Fruit fly (Drosophila melanogaster) whole organism, prepupa: Measurements from ENCODE around the gene CG9240.

Source experiments
- Blimp-1 ChIP-seq: fragments of 200-800 bp; sonication (Bioruptor generic); optimal IDR thresholded peaks from 3 replicates; lab custom pipeline; 2017; ENCODE audit warnings: missing biosample characterization, missing genetic modification characterization, mild to moderate bottlenecking, moderate library complexity, missing genetic modification reagents
- CG10631 ChIP-seq: fragments of 200-800 bp; sonication (Bioruptor generic); optimal IDR thresholded peaks from 2 replicates; lab custom pipeline; 2016; ENCODE audit warnings: missing biosample characterization, missing genetic modification characterization
- CG10669 ChIP-seq: fragments of 200-800 bp; sonication (Bioruptor generic); optimal IDR thresholded peaks from 3 replicates; lab custom pipeline; 2018; ENCODE audit warnings: missing biosample characterization, mild to moderate bottlenecking, missing genetic modification characterization, moderate library complexity
- CG11294 ChIP-seq: fragments of 200-800 bp; sonication (Bioruptor generic); IDR thresholded peaks from 2 replicates; pipeline ENCODE4 v1.3.6; 2022; ENCODE audit warnings: missing biosample characterization, missing genetic modification characterization
- CG11762 ChIP-seq: fragments of 200-800 bp; sonication (Bioruptor generic); optimal IDR thresholded peaks from 3 replicates; lab custom pipeline; 2016; ENCODE audit warnings: missing biosample characterization, missing genetic modification characterization; ENCODE audit not compliant: insufficient read depth
- CG11902 ChIP-seq: fragments of 200-800 bp; sonication (Bioruptor generic); optimal IDR thresholded peaks from 3 replicates; lab custom pipeline; 2016; ENCODE audit warnings: missing biosample characterization, missing genetic modification characterization
- CG15336 ChIP-seq: fragments of 200-800 bp; sonication (Bioruptor generic); IDR thresholded peaks from 2 replicates; pipeline ENCODE4 v1.3.6; 2022; ENCODE audit warnings: missing biosample characterization, missing genetic modification characterization
- CG1621 ChIP-seq: fragments of 200-800 bp; sonication (Bioruptor generic); optimal IDR thresholded peaks from 3 replicates; lab custom pipeline; 2018; ENCODE audit warnings: missing biosample characterization, mild to moderate bottlenecking, missing genetic modification characterization
- CG16779 ChIP-seq: fragments of 200-800 bp; sonication (Bioruptor generic); optimal IDR thresholded peaks from 3 replicates; lab custom pipeline; 2017; ENCODE audit warnings: missing biosample characterization, mild to moderate bottlenecking, missing genetic modification characterization
- CG31627 ChIP-seq: fragments of 200-800 bp; sonication (Bioruptor generic); optimal IDR thresholded peaks from 3 replicates; lab custom pipeline; 2016; ENCODE audit warnings: missing biosample characterization, missing genetic modification characterization
- CG32006 ChIP-seq: fragments of 200-800 bp; sonication (Bioruptor generic); optimal IDR thresholded peaks from 3 replicates; lab custom pipeline; 2017; ENCODE audit warnings: missing biosample characterization, mild to moderate bottlenecking, missing genetic modification characterization
- CG34406 ChIP-seq: fragments of 200-800 bp; sonication (Bioruptor generic); optimal IDR thresholded peaks from 3 replicates; lab custom pipeline; 2016; ENCODE audit warnings: missing biosample characterization, missing genetic modification characterization
- CG6163 ChIP-seq: fragments of 200-800 bp; sonication (Bioruptor generic); IDR thresholded peaks from 3 replicates; pipeline ENCODE4 v1.3.6; 2022; ENCODE audit warnings: missing biosample characterization, missing genetic modification characterization
- CG6276 ChIP-seq: fragments of 200-800 bp; sonication (Bioruptor generic); optimal IDR thresholded peaks from 2 replicates; lab custom pipeline; 2017; ENCODE audit warnings: missing biosample characterization, mild to moderate bottlenecking, missing genetic modification characterization
- CG6808 ChIP-seq: fragments of 200-800 bp; sonication (Bioruptor generic); optimal IDR thresholded peaks from 3 replicates; lab custom pipeline; 2017; ENCODE audit warnings: missing biosample characterization, missing genetic modification characterization, mild to moderate bottlenecking, moderate library complexity, missing genetic modification reagents
- CG6854 ChIP-seq: fragments of 200-800 bp; sonication (Bioruptor generic); optimal IDR thresholded peaks from 2 replicates; lab custom pipeline; 2017; ENCODE audit warnings: missing biosample characterization, mild to moderate bottlenecking, missing genetic modification characterization
- CG7368 ChIP-seq: fragments of 200-800 bp; sonication (Bioruptor generic); optimal IDR thresholded peaks from 3 replicates; lab custom pipeline; 2016; ENCODE audit warnings: missing biosample characterization, missing genetic modification characterization
- CG8119 ChIP-seq: fragments of 200-800 bp; sonication (Bioruptor generic); IDR thresholded peaks from 3 replicates; pipeline ENCODE4 v1.3.6; 2022; ENCODE audit warnings: missing biosample characterization, missing genetic modification characterization
- CG8319 ChIP-seq: fragments of 200-800 bp; sonication (Bioruptor generic); optimal IDR thresholded peaks from 3 replicates; lab custom pipeline; 2016; ENCODE audit warnings: missing biosample characterization, missing genetic modification characterization
- CG8632 ChIP-seq: fragments of 200-800 bp; sonication (Bioruptor generic); optimal IDR thresholded peaks from 3 replicates; lab custom pipeline; 2016; ENCODE audit warnings: missing biosample characterization, missing genetic modification characterization
- CG9139 ChIP-seq: fragments of 200-800 bp; sonication (Bioruptor generic); optimal IDR thresholded peaks from 3 replicates; lab custom pipeline; 2017; ENCODE audit warnings: missing biosample characterization, mild to moderate bottlenecking, missing genetic modification characterization
- Eip75B ChIP-seq: fragments of 200-800 bp; sonication (Bioruptor generic); optimal IDR thresholded peaks from 3 replicates; lab custom pipeline; 2016; ENCODE audit warnings: missing biosample characterization, missing genetic modification characterization
- Eip78C ChIP-seq: fragments of 200-800 bp; sonication (Bioruptor generic); peaks from one replicate; lab custom pipeline; 2016; ENCODE audit warnings: missing biosample characterization, missing genetic modification characterization
- Eip93F ChIP-seq: fragments of 200-800 bp; sonication (Bioruptor generic); optimal IDR thresholded peaks from 2 replicates; lab custom pipeline; 2016; ENCODE audit warnings: missing biosample characterization, mild to moderate bottlenecking, missing genetic modification characterization
- Gug ChIP-seq: fragments of 200-800 bp; sonication (Bioruptor generic); IDR thresholded peaks from 2 replicates; pipeline ENCODE4 v1.3.6; 2022; ENCODE audit warnings: missing biosample characterization, missing genetic modification characterization
- Hr38 ChIP-seq: sonication (Bioruptor generic); optimal IDR thresholded peaks from 2 replicates; lab custom pipeline; 2016; ENCODE audit warnings: missing biosample characterization, missing genetic modification characterization
- Hr39 ChIP-seq: fragments of 200-800 bp; sonication (Bioruptor generic); optimal IDR thresholded peaks from 2 replicates; lab custom pipeline; 2016; ENCODE audit warnings: missing biosample characterization, missing genetic modification characterization
- Lpt ChIP-seq: fragments of 200-800 bp; sonication (Bioruptor generic); optimal IDR thresholded peaks from 3 replicates; lab custom pipeline; 2016; ENCODE audit warnings: missing biosample characterization, missing genetic modification characterization
- Met ChIP-seq: fragments of 200-800 bp; sonication (Bioruptor generic); optimal IDR thresholded peaks from 3 replicates; lab custom pipeline; 2016; ENCODE audit warnings: missing biosample characterization, missing genetic modification characterization
- Smox ChIP-seq: fragments of 200-800 bp; sonication (Bioruptor generic); optimal IDR thresholded peaks from 3 replicates; lab custom pipeline; 2016; ENCODE audit warnings: missing biosample characterization, missing genetic modification characterization
- Sox102F ChIP-seq: fragments of 200-800 bp; sonication (Bioruptor generic); optimal IDR thresholded peaks from 2 replicates; lab custom pipeline; 2016; ENCODE audit warnings: missing biosample characterization, mild to moderate bottlenecking, missing genetic modification characterization
- Sox14 ChIP-seq: fragments of 200-800 bp; sonication (Bioruptor generic); optimal IDR thresholded peaks from 3 replicates; lab custom pipeline; 2016; ENCODE audit warnings: missing biosample characterization, missing genetic modification characterization
- Sox15 ChIP-seq: fragments of 200-800 bp; sonication (Bioruptor generic); optimal IDR thresholded peaks from 3 replicates; lab custom pipeline; 2016; ENCODE audit warnings: missing biosample characterization, missing genetic modification characterization
- achi ChIP-seq: fragments of 200-800 bp; sonication (Bioruptor generic); optimal IDR thresholded peaks from 3 replicates; lab custom pipeline; 2016; ENCODE audit warnings: missing biosample characterization, missing genetic modification characterization
- acj6 ChIP-seq: fragments of 200-800 bp; sonication (Bioruptor generic); optimal IDR thresholded peaks from 3 replicates; lab custom pipeline; 2016; ENCODE audit warnings: missing biosample characterization, missing genetic modification characterization
- cyc ChIP-seq: fragments of 200-800 bp; sonication (Bioruptor generic); optimal IDR thresholded peaks from 3 replicates; lab custom pipeline; 2016; ENCODE audit warnings: missing biosample characterization, missing genetic modification characterization
- dac ChIP-seq: fragments of 200-800 bp; sonication (Bioruptor generic); optimal IDR thresholded peaks from 2 replicates; lab custom pipeline; 2017; ENCODE audit warnings: missing biosample characterization, mild to moderate bottlenecking, missing genetic modification characterization
- eg ChIP-seq: fragments of 200-800 bp; sonication (Bioruptor generic); IDR thresholded peaks from 3 replicates; pipeline ENCODE4 v1.3.6; 2022; ENCODE audit warnings: missing biosample characterization, missing genetic modification characterization
- esn ChIP-seq: fragments of 200-800 bp; sonication (Bioruptor generic); optimal IDR thresholded peaks from 2 replicates; lab custom pipeline; 2016; ENCODE audit warnings: missing biosample characterization, mild to moderate bottlenecking, missing genetic modification characterization, moderate library complexity
- fd59A ChIP-seq: fragments of 200-800 bp; sonication (Bioruptor generic); optimal IDR thresholded peaks from 2 replicates; lab custom pipeline; 2017; ENCODE audit warnings: missing biosample characterization, mild to moderate bottlenecking, missing genetic modification characterization, missing genetic modification reagents
- fd85E ChIP-seq: fragments of 200-800 bp; sonication (Bioruptor generic); optimal IDR thresholded peaks from 3 replicates; lab custom pipeline; 2016; ENCODE audit warnings: missing biosample characterization, missing genetic modification characterization
- net ChIP-seq: fragments of 200-800 bp; sonication (Bioruptor generic); optimal IDR thresholded peaks from 3 replicates; lab custom pipeline; 2016; ENCODE audit warnings: missing biosample characterization, missing genetic modification characterization
- pdm3 ChIP-seq: fragments of 200-800 bp; sonication (Bioruptor generic); optimal IDR thresholded peaks from 3 replicates; lab custom pipeline; 2016; ENCODE audit warnings: missing biosample characterization, missing genetic modification characterization
- spab ChIP-seq: fragments of 200-800 bp; sonication (Bioruptor generic); optimal IDR thresholded peaks from 2 replicates; lab custom pipeline; 2017; ENCODE audit warnings: missing biosample characterization, mild to moderate bottlenecking, missing genetic modification characterization, missing genetic modification reagents
- svp ChIP-seq: fragments of 200-800 bp; sonication (Bioruptor generic); peaks from one replicate; lab custom pipeline; 2016; ENCODE audit warnings: missing biosample characterization, missing genetic modification characterization
- topi ChIP-seq: fragments of 200-800 bp; sonication (Bioruptor generic); optimal IDR thresholded peaks from 3 replicates; lab custom pipeline; 2016; ENCODE audit warnings: missing biosample characterization, missing genetic modification characterization
- vri ChIP-seq: fragments of 200-800 bp; sonication (Bioruptor generic); optimal IDR thresholded peaks from 3 replicates; lab custom pipeline; 2016; ENCODE audit warnings: missing biosample characterization, mild to moderate bottlenecking, missing genetic modification characterization

The CG9240 gene

dm6 chrX:15709624-15709983 lies 8.5 kb upstream of the CG9240 start (continued):
- TF ChIP-seq CG11762 (GFP tag; lab: Kevin White, UChicago) (no peak), Met (GFP tag; lab: Kevin White, UChicago) (no peak), Sox14 (GFP tag; lab: Kevin White, UChicago) (peak; percentile 33), net (GFP tag; lab: Kevin White, UChicago) (no peak), Eip75B (peak; percentile 36), acj6 (GFP tag; lab: Kevin White, UChicago) (no peak), Eip93F (GFP tag; lab: Kevin White, UChicago) (no peak), esn (GFP tag; lab: Kevin White, UChicago) (peak; percentile 23), dac (GFP tag; lab: Kevin White, UChicago) (no peak), CG32006 (GFP tag; lab: Kevin White, UChicago) (no peak), CG6808 (GFP tag; lab: Kevin White, UChicago) (peak; percentile 98), topi (GFP tag; lab: Kevin White, UChicago) (no peak), CG10669 (GFP tag; lab: Kevin White, UChicago) (no peak)
- TF ChIP-seq, all 60 proteins: peak for 17

DNA sequence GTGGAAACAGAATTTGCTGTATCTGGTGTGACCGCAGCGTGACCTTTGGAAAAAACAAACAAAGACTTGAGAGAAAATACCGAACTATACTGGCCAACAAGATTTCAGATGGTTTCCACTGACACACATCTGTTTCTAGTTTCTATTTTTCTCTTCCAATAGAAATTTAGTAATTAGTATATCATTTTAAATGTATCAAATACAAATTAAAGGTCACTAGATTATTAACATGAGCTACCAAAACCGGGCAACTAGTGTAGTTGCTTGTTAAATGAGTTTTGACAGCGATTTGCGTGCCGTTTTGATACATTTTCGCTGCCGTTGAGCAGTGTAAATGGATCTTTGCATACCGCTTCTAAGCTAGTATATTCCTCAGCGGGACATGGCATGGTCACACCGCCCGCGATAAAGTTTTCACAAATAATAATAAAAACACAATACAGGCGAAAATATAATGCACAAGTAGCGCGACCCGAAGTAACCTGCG lies 2.7 kb upstream of the CG9240 start, which contains the start of the genes Pis and Hap40:
Gene Pis, minus strand, starts transcription at position 51 of the 487 bp plus-strand sequence.
Gene Hap40, plus strand, starts transcription at position 406 of the 487 bp plus-strand sequence.
- TF ChIP-seq Sox14 (GFP tag; lab: Kevin White, UChicago) (peak; percentile 83), Eip78C (GFP tag; lab: Kevin White, UChicago) (peak; percentile 77), spab (GFP tag; lab: Kevin White, UChicago) (no peak), Eip93F (GFP tag; lab: Kevin White, UChicago) (peak; percentile 15), achi (GFP tag; lab: Kevin White, UChicago) (no peak), Eip75B (no peak), CG6854 (GFP tag; lab: Kevin White, UChicago) (no peak), cyc (GFP tag; lab: Kevin White, UChicago) (peak; percentile 64), fd85E (no peak), eg (GFP tag; lab: Robert Waterston, UW) (no peak), Sox15 (GFP tag; lab: Kevin White, UChicago) (peak; percentile 68), Gug (GFP tag; lab: Robert Waterston, UW) (peak; percentile 53), Met (GFP tag; lab: Kevin White, UChicago) (no peak), CG8119 (GFP tag; lab: Robert Waterston, UW) (peak; percentile 47; the same call in 2 of the 3 replicates), CG11762 (GFP tag; lab: Kevin White, UChicago) (no peak), CG6808 (GFP tag; lab: Kevin White, UChicago) (peak; percentile 47), CG10631 (GFP tag; lab: Kevin White, UChicago) (peak; percentile 70), Hr38 (GFP tag; lab: Kevin White, UChicago) (no peak), svp (GFP tag; lab: Kevin White, UChicago) (peak; percentile 94), pdm3 (GFP tag; lab: Kevin White, UChicago) (peak; percentile 69), CG34406 (peak; percentile 35), topi (GFP tag; lab: Kevin White, UChicago) (peak; percentile 61), Blimp-1 (GFP tag; lab: Kevin White, UChicago) (no peak), esn (GFP tag; lab: Kevin White, UChicago) (peak; percentile 67), Lpt (GFP tag; lab: Kevin White, UChicago) (peak; percentile 37), acj6 (GFP tag; lab: Kevin White, UChicago) (peak; percentile 65), CG7368 (GFP tag; lab: Kevin White, UChicago) (no peak), CG32006 (GFP tag; lab: Kevin White, UChicago) (peak; percentile 79), CG15336 (0 out of 2 replicates have a peak, but pooled peaks have one; percentile 17), Sox102F (GFP tag; lab: Kevin White, UChicago) (no peak), CG11294 (GFP tag; lab: Robert Waterston, UW) (peak; percentile 12; the same call in 1 of the 2 replicates), CG8319 (peak; percentile 19), dac (GFP tag; lab: Kevin White, UChicago) (peak; percentile 63), CG31627 (GFP tag; lab: Kevin White, UChicago) (peak; percentile 77), CG10669 (GFP tag; lab: Kevin White, UChicago) (peak; percentile 49), fd59A (GFP tag; lab: Kevin White, UChicago) (peak; percentile 42), CG6276 (GFP tag; lab: Kevin White, UChicago) (no peak), vri (peak; percentile 22), Hr39 (GFP tag; lab: Kevin White, UChicago) (peak; percentile 77), CG9139 (GFP tag; lab: Kevin White, UChicago) (no peak), CG8632 (GFP tag; lab: Kevin White, UChicago) (no peak), Smox (peak; percentile 70), CG1621 (tag; lab: Kevin White, UChicago) (no peak), CG11902 (GFP tag; lab: Kevin White, UChicago) (peak; percentile 63), CG6163 (GFP tag; lab: Robert Waterston, UW) (peak; percentile 60; the same call in 2 of the 3 replicates), CG16779 (tag; lab: Kevin White, UChicago) (no peak)
